Fruit fly (Drosophila melanogaster) whole organism, embryonic: ENCODE results near the gene Galphai.
A peak's percentile ranks its signal among the peaks of the same experiment; 100 is the strongest.

Experiments
- B-H2 ChIP-seq: fragments of 200-800 bp; sonication (Bioruptor generic); optimal IDR thresholded peaks from 2 replicates; lab custom pipeline; 2018; ENCODE audit warnings: missing biosample characterization, mild to moderate bottlenecking, missing genetic modification characterization
- BtbVII ChIP-seq: fragments of 200-800 bp; sonication (Bioruptor generic); optimal IDR thresholded peaks from 3 replicates; lab custom pipeline; 2017; ENCODE audit warnings: missing biosample characterization, mild to moderate bottlenecking, missing genetic modification characterization
- CG10366 ChIP-seq: fragments of 200-800 bp; sonication (Bioruptor generic); IDR thresholded peaks from 2 replicates; pipeline ENCODE4 v1.3.6; 2022; ENCODE audit warnings: missing biosample characterization, missing genetic modification characterization
- CG11247 ChIP-seq: fragments of 200-800 bp; sonication (Bioruptor generic); IDR thresholded peaks from 2 replicates; pipeline ENCODE4 v1.3.6; 2022; ENCODE audit warnings: missing biosample characterization, missing genetic modification characterization
- CG11398 ChIP-seq: fragments of 200-800 bp; sonication (Bioruptor generic); optimal IDR thresholded peaks from 2 replicates; lab custom pipeline; 2016; ENCODE audit warnings: missing biosample characterization, missing genetic modification characterization
- CG13624 ChIP-seq: fragments of 200-800 bp; sonication (Bioruptor generic); optimal IDR thresholded peaks from 2 replicates; lab custom pipeline; 2016; ENCODE audit warnings: missing biosample characterization, missing genetic modification characterization
- CG1792 ChIP-seq: fragments of 200-800 bp; sonication (Bioruptor generic); optimal IDR thresholded peaks from 2 replicates; lab custom pipeline; 2016; ENCODE audit warnings: missing biosample characterization, missing genetic modification characterization
- CG2120 ChIP-seq: fragments of 200-800 bp; sonication (Bioruptor generic); optimal IDR thresholded peaks from 3 replicates; lab custom pipeline; 2016; ENCODE audit warnings: missing biosample characterization, missing genetic modification characterization
- CG31365 ChIP-seq: fragments of 200-800 bp; sonication (Bioruptor generic); optimal IDR thresholded peaks from 2 replicates; lab custom pipeline; 2018; ENCODE audit warnings: missing biosample characterization, mild to moderate bottlenecking, missing genetic modification characterization
- CG32532 ChIP-seq: fragments of 200-800 bp; sonication (Bioruptor generic); IDR thresholded peaks from 2 replicates; pipeline ENCODE4 v1.3.6; 2022; ENCODE audit warnings: missing biosample characterization, missing genetic modification characterization
- CG5180 ChIP-seq: fragments of 200-800 bp; sonication (Bioruptor generic); optimal IDR thresholded peaks from 3 replicates; lab custom pipeline; 2017; ENCODE audit warnings: missing biosample characterization, missing genetic modification characterization, mild to moderate bottlenecking, moderate library complexity, missing genetic modification reagents
- CG6683 ChIP-seq: fragments of 200-800 bp; sonication (Bioruptor generic); optimal IDR thresholded peaks from 2 replicates; lab custom pipeline; 2017; ENCODE audit warnings: missing biosample characterization, mild to moderate bottlenecking, missing genetic modification characterization, missing genetic modification reagents
- CG6765 ChIP-seq: fragments of 200-800 bp; sonication (Bioruptor generic); optimal IDR thresholded peaks from 3 replicates; lab custom pipeline; 2017; ENCODE audit warnings: missing biosample characterization, mild to moderate bottlenecking, missing genetic modification characterization
- CG6813 ChIP-seq: fragments of 200-800 bp; sonication (Bioruptor generic); optimal IDR thresholded peaks from 2 replicates; lab custom pipeline; 2017; ENCODE audit warnings: missing biosample characterization, missing genetic modification characterization, mild to moderate bottlenecking, moderate library complexity, missing genetic modification reagents
- CG8281 ChIP-seq: fragments of 200-800 bp; sonication (Bioruptor generic); optimal IDR thresholded peaks from 2 replicates; lab custom pipeline; 2018; ENCODE audit warnings: missing biosample characterization, mild to moderate bottlenecking, missing genetic modification characterization, moderate library complexity
- CG8388 ChIP-seq: fragments of 200-800 bp; sonication (Bioruptor generic); optimal IDR thresholded peaks from 2 replicates; lab custom pipeline; 2019; ENCODE audit warnings: missing biosample characterization, mild to moderate bottlenecking, missing genetic modification characterization, moderate library complexity
- CG9437 ChIP-seq: fragments of 200-800 bp; sonication (Bioruptor generic); optimal IDR thresholded peaks from 2 replicates; lab custom pipeline; 2018; ENCODE audit warnings: missing biosample characterization, mild to moderate bottlenecking, missing genetic modification characterization
- Doc3 ChIP-seq: fragments of 200-800 bp; sonication (Bioruptor generic); IDR thresholded peaks from 3 replicates; pipeline ENCODE4 v1.3.6; 2022; ENCODE audit warnings: missing biosample characterization, missing genetic modification characterization; ENCODE audit not compliant: partially characterized antibody
- E2f1 ChIP-seq: fragments of 200-800 bp; sonication (Bioruptor generic); IDR thresholded peaks from 2 replicates; pipeline ENCODE4 v1.3.6; 2022; ENCODE audit warnings: missing biosample characterization, missing genetic modification characterization
- Ets97D ChIP-seq: fragments of 200-800 bp; sonication (Bioruptor generic); optimal IDR thresholded peaks from 3 replicates; lab custom pipeline; 2016; ENCODE audit warnings: missing biosample characterization, missing genetic modification characterization
- Fer1 ChIP-seq: fragments of 200-800 bp; sonication (Bioruptor generic); optimal IDR thresholded peaks from 2 replicates; lab custom pipeline; 2017; ENCODE audit warnings: missing biosample characterization, mild to moderate bottlenecking, missing genetic modification characterization
- Fer2 ChIP-seq: fragments of 200-800 bp; sonication (Bioruptor generic); optimal IDR thresholded peaks from 2 replicates; lab custom pipeline; 2018; ENCODE audit warnings: missing biosample characterization, mild to moderate bottlenecking, missing genetic modification characterization, moderate library complexity
- GATAe ChIP-seq: fragments of 200-800 bp; sonication (Bioruptor generic); conservative IDR thresholded peaks from 2 replicates; pipeline ENCODE4 v1.3.6; 2022; ENCODE audit warnings: missing biosample characterization, missing genetic modification characterization
- Gug ChIP-seq: fragments of 200-800 bp; sonication (Bioruptor generic); IDR thresholded peaks from 4 replicates; pipeline ENCODE4 v1.3.6; 2022; ENCODE audit warnings: missing biosample characterization, missing genetic modification characterization
- H2.0 ChIP-seq: fragments of 200-800 bp; sonication (Bioruptor generic); IDR thresholded peaks from 2 replicates; pipeline ENCODE4 v1.3.6; 2022; ENCODE audit warnings: missing biosample characterization, missing genetic modification characterization
- HLHmδ ChIP-seq: fragments of 200-800 bp; sonication (Bioruptor generic); optimal IDR thresholded peaks from 2 replicates; lab custom pipeline; 2018; ENCODE audit warnings: missing biosample characterization, mild to moderate bottlenecking, missing genetic modification characterization, moderate library complexity
- Hey ChIP-seq: fragments of 200-800 bp; sonication (Bioruptor generic); optimal IDR thresholded peaks from 3 replicates; lab custom pipeline; 2018; ENCODE audit warnings: missing biosample characterization, mild to moderate bottlenecking, missing genetic modification characterization
- Neu2 ChIP-seq: fragments of 200-800 bp; sonication (Bioruptor generic); optimal IDR thresholded peaks from 3 replicates; lab custom pipeline; 2016; ENCODE audit warnings: missing biosample characterization, missing genetic modification characterization, borderline replicate concordance
- NfI ChIP-seq: fragments of 200-800 bp; sonication (Bioruptor generic); optimal IDR thresholded peaks from 3 replicates; lab custom pipeline; 2018; ENCODE audit warnings: missing biosample characterization, mild to moderate bottlenecking, missing genetic modification characterization, moderate library complexity
- Optix ChIP-seq: fragments of 200-800 bp; sonication (Bioruptor generic); IDR thresholded peaks from 3 replicates; pipeline ENCODE4 v1.3.6; 2022; ENCODE audit warnings: missing biosample characterization, missing genetic modification characterization
- Sin3A ChIP-seq: fragments of >200 bp; optimal IDR thresholded peaks from 2 replicates; lab custom pipeline; 2018
- aop ChIP-seq: fragments of 200-800 bp; sonication (Bioruptor generic); IDR thresholded peaks from 2 replicates; pipeline ENCODE4 v1.3.6; 2022; ENCODE audit warnings: missing biosample characterization, missing genetic modification characterization
- ap ChIP-seq: fragments of 200-800 bp; sonication (Bioruptor generic); IDR thresholded peaks from 2 replicates; pipeline ENCODE4 v1.3.6; 2022; ENCODE audit warnings: missing biosample characterization, missing genetic modification characterization
- bcd ChIP-seq: fragments of 200-800 bp; sonication (Bioruptor generic); optimal IDR thresholded peaks from 2 replicates; lab custom pipeline; 2017; ENCODE audit warnings: missing biosample characterization, mild to moderate bottlenecking, missing genetic modification characterization
- corto ChIP-seq: fragments of 200-800 bp; sonication (Bioruptor generic); optimal IDR thresholded peaks from 2 replicates; lab custom pipeline; 2016; ENCODE audit warnings: missing biosample characterization, mild to moderate bottlenecking, missing genetic modification characterization, moderate library complexity
- danr ChIP-seq: fragments of 200-800 bp; sonication (Bioruptor generic); IDR thresholded peaks from 2 replicates; pipeline ENCODE4 v1.3.6; 2022; ENCODE audit warnings: missing biosample characterization, missing genetic modification characterization
- emc ChIP-seq: fragments of 200-800 bp; sonication (Bioruptor generic); optimal IDR thresholded peaks from 2 replicates; lab custom pipeline; 2016; ENCODE audit warnings: missing biosample characterization, missing genetic modification characterization
- ewg ChIP-seq: fragments of 200-800 bp; sonication (Bioruptor generic); optimal IDR thresholded peaks from 3 replicates; lab custom pipeline; 2017; ENCODE audit warnings: mild to moderate bottlenecking, missing biosample characterization, missing genetic modification reagents, missing genetic modification characterization
- hb ChIP-seq: fragments of 200-800 bp; sonication (Bioruptor generic); IDR thresholded peaks from 3 replicates; pipeline ENCODE4 v1.3.6; 2022; ENCODE audit warnings: missing biosample characterization, missing genetic modification characterization; ENCODE audit not compliant: partially characterized antibody
- lab ChIP-seq: fragments of 200-800 bp; sonication (Bioruptor generic); optimal IDR thresholded peaks from 3 replicates; lab custom pipeline; 2017; ENCODE audit warnings: missing biosample characterization, missing genetic modification characterization, mild to moderate bottlenecking, moderate library complexity, missing genetic modification reagents
- mirr ChIP-seq: fragments of 200-800 bp; sonication (Bioruptor generic); optimal IDR thresholded peaks from 3 replicates; lab custom pipeline; 2018; ENCODE audit warnings: missing biosample characterization, mild to moderate bottlenecking, missing genetic modification characterization
- nau ChIP-seq: fragments of 200-800 bp; sonication (Bioruptor generic); optimal IDR thresholded peaks from 3 replicates; lab custom pipeline; 2017; ENCODE audit warnings: missing biosample characterization, mild to moderate bottlenecking, missing genetic modification characterization, missing genetic modification reagents
- otp ChIP-seq: fragments of 200-800 bp; sonication (Bioruptor generic); IDR thresholded peaks from 3 replicates; pipeline ENCODE4, ENCODE4 v1.3.6; 2022; ENCODE audit warnings: missing biosample characterization, missing genetic modification characterization
- p53 ChIP-seq: fragments of 200-800 bp; sonication (Bioruptor generic); optimal IDR thresholded peaks from 2 replicates; lab custom pipeline; 2016; ENCODE audit warnings: missing biosample characterization, missing genetic modification characterization
- pita ChIP-seq: fragments of 200-800 bp; sonication (Bioruptor generic); optimal IDR thresholded peaks from 2 replicates; lab custom pipeline; 2017; ENCODE audit warnings: missing biosample characterization, mild to moderate bottlenecking, missing genetic modification characterization
- ranshi ChIP-seq: fragments of 200-800 bp; sonication (Bioruptor generic); IDR thresholded peaks from 2 replicates; pipeline ENCODE4 v1.3.6; 2022; ENCODE audit warnings: missing biosample characterization, missing genetic modification characterization
- sob ChIP-seq: fragments of 200-800 bp; sonication (Bioruptor generic); IDR thresholded peaks from 2 replicates; pipeline ENCODE4 v1.3.6; 2022; ENCODE audit warnings: missing biosample characterization, missing genetic modification characterization
- sr ChIP-seq: fragments of 200-800 bp; sonication (Bioruptor generic); IDR thresholded peaks from 3 replicates; pipeline ENCODE4 v1.3.6; 2022; ENCODE audit warnings: missing biosample characterization, missing genetic modification characterization

Galphai gene

dm6 chr3L:6955254-6956229, 24.3 kb downstream of the Galphai start, which contains the start of the genes CG10077 and CG9948 (continued):
- TF ChIP-seq mirr (GFP tag; lab: Kevin White, UChicago), result peak; percentile 83
- TF ChIP-seq aop (GFP tag; lab: Robert Waterston, UW), result 0 out of 2 replicates have a peak, but pooled peaks have one; percentile 17
- peak; percentile 61 for TF ChIP-seq CG6683 (GFP tag; lab: Kevin White, UChicago)
- peak; percentile 90 for TF ChIP-seq sob (GFP tag; lab: Robert Waterston, UW)
- TF ChIP-seq CG13624 (GFP tag; lab: Kevin White, UChicago), result peak; percentile 47
- TF ChIP-seq p53 (GFP tag; lab: Kevin White, UChicago), result no peak
- TF ChIP-seq CG11398 (GFP tag; lab: Kevin White, UChicago), result no peak
- peak; percentile 74; the same call in 2 of the 3 replicates for TF ChIP-seq Optix (GFP tag; lab: Robert Waterston, UW)
- TF ChIP-seq NfI (GFP tag; lab: Kevin White, UChicago), result peak; percentile 86
- peak; percentile 75 for TF ChIP-seq CG9437 (GFP tag; lab: Kevin White, UChicago)
- peak; percentile 27 for TF ChIP-seq Ets97D (GFP tag; lab: Kevin White, UChicago)
- no peak for TF ChIP-seq Hey (tag; lab: Kevin White, UChicago)
- peak; percentile 82 for TF ChIP-seq Doc3
- peak; percentile 81 for TF ChIP-seq Fer2 (tag; lab: Kevin White, UChicago)
- TF ChIP-seq corto (GFP tag; lab: Kevin White, UChicago), result peak; percentile 86
- peak; percentile 89 for TF ChIP-seq CG10366
- peak; percentile 93 for TF ChIP-seq lab (GFP tag; lab: Kevin White, UChicago)
- TF ChIP-seq sr (GFP tag; lab: Robert Waterston, UW), result 0 out of 3 replicates have a peak, but pooled peaks have one; percentile 25
- no peak for TF ChIP-seq Neu2 (GFP tag; lab: Kevin White, UChicago)
- TF ChIP-seq Sin3A (lab: Kevin White, UChicago), result no peak
- peak; percentile 83 for TF ChIP-seq otp (GFP tag; lab: Robert Waterston, UW)
- peak; percentile 89 for TF ChIP-seq CG8388 (GFP tag; lab: Kevin White, UChicago)
- no peak for TF ChIP-seq CG1792 (GFP tag; lab: Kevin White, UChicago)
- peak; percentile 91 for TF ChIP-seq ranshi
- TF ChIP-seq GATAe (GFP tag; lab: Robert Waterston, UW), result no peak
- peak; percentile 85 for TF ChIP-seq bcd (GFP tag; lab: Kevin White, UChicago)
- peak; percentile 91 for TF ChIP-seq Fer1 (GFP tag; lab: Kevin White, UChicago)
- TF ChIP-seq emc (GFP tag; lab: Kevin White, UChicago), result no peak
- peak; percentile 77 for TF ChIP-seq danr (GFP tag; lab: Robert Waterston, UW)
- TF ChIP-seq CG5180 (GFP tag; lab: Kevin White, UChicago), result peak; percentile 65
- peak; percentile 89 for TF ChIP-seq CG2120 (GFP tag; lab: Kevin White, UChicago)
- TF ChIP-seq CG32532 (GFP tag; lab: Robert Waterston, UW), result peak; percentile 95
- peak; percentile 80 for TF ChIP-seq CG11247 (GFP tag; lab: Robert Waterston, UW)
- TF ChIP-seq CG6813, result peak; percentile 75
- peak; percentile 92 for TF ChIP-seq H2.0 (GFP tag; lab: Robert Waterston, UW)
- peak; percentile 92 for TF ChIP-seq B-H2 (GFP tag; lab: Kevin White, UChicago)
- TF ChIP-seq BtbVII (GFP tag; lab: Kevin White, UChicago), result peak; percentile 75
- TF ChIP-seq CG31365 (tag; lab: Kevin White, UChicago), result peak; percentile 57
- TF ChIP-seq ap (GFP tag; lab: Robert Waterston, UW), result peak; percentile 90
- TF ChIP-seq hb (GFP tag; lab: Robert Waterston, UW), result peak; percentile 78; the same call in 2 of the 3 replicates
- TF ChIP-seq Gug (GFP tag; lab: Robert Waterston, UW), result peak; percentile 82
- peak; percentile 69 for TF ChIP-seq CG8281 (tag; lab: Kevin White, UChicago)
- TF ChIP-seq ewg, result peak; percentile 72
- peak; percentile 88 for TF ChIP-seq E2f1 (GFP tag; lab: Robert Waterston, UW)
- peak; percentile 75 for TF ChIP-seq CG6765 (GFP tag; lab: Kevin White, UChicago)
- no peak for TF ChIP-seq pita (GFP tag; lab: Kevin White, UChicago)
- peak; percentile 76 for TF ChIP-seq nau (GFP tag; lab: Kevin White, UChicago)
- TF ChIP-seq HLHmδ (GFP tag; lab: Kevin White, UChicago), result no peak
